Worm (Caenorhabditis elegans) whole organism, L4 larva: ENCODE results near the gene rpc-2.

Experiments
- D1046.2 ChIP-seq: fragments of 200-800 bp; sonication (Bioruptor generic); IDR thresholded peaks from 2 replicates; pipeline ENCODE4 v1.3.6; 2022; ENCODE audit warnings: missing genetic modification characterization, missing compliant biosample characterization
- F10B5.3 ChIP-seq: sonication (generic microtip); optimal IDR thresholded peaks from 2 replicates; lab custom pipeline; 2016; ENCODE audit warnings: mild to moderate bottlenecking, missing genetic modification characterization, missing compliant biosample characterization
- F37D6.2 ChIP-seq: sonication (generic microtip); optimal IDR thresholded peaks from 2 replicates; lab custom pipeline; 2016; ENCODE audit warnings: mild to moderate bottlenecking, missing genetic modification characterization, missing compliant biosample characterization
- F49E8.2 ChIP-seq: sonication (generic microtip); optimal IDR thresholded peaks from 2 replicates; lab custom pipeline; 2016; ENCODE audit warnings: missing compliant biosample characterization, mild to moderate bottlenecking, missing genetic modification characterization, borderline replicate concordance
- R02D3.7 ChIP-seq: fragments of 150-350 bp; sonication (generic microtip); optimal IDR thresholded peaks from 3 replicates; lab custom pipeline; 2014; ENCODE audit warnings: missing biosample characterization, missing genetic modification characterization
- T20F7.1 ChIP-seq: fragments of 200-800 bp; sonication (Bioruptor generic); optimal IDR thresholded peaks from 2 replicates; lab custom pipeline; 2018; ENCODE audit warnings: mild to moderate bottlenecking, missing genetic modification characterization, missing compliant biosample characterization
- Y105C5A.15 ChIP-seq: fragments of 200-800 bp; sonication (Bioruptor generic); IDR thresholded peaks from 2 replicates; pipeline ENCODE4 v1.3.6; 2022; ENCODE audit warnings: missing genetic modification characterization, missing compliant biosample characterization
- Y48G9A.11 ChIP-seq: fragments of 200-800 bp; sonication (Bioruptor generic); IDR thresholded peaks from 2 replicates; pipeline ENCODE4 v1.3.6; 2022; ENCODE audit warnings: missing genetic modification reagents, missing genetic modification characterization, missing compliant biosample characterization
- Y75B8A.6 ChIP-seq: fragments of 200-800 bp; sonication (Bioruptor generic); IDR thresholded peaks from 2 replicates; pipeline ENCODE4 v1.3.6; 2022; ENCODE audit warnings: missing genetic modification reagents, missing genetic modification characterization, missing compliant biosample characterization
- aha-1 ChIP-seq: fragments of 150-350 bp; peaks from one replicate; lab custom pipeline; 2014; ENCODE audit warnings: missing biosample characterization, missing genetic modification characterization
- aly-2 ChIP-seq: sonication (generic microtip); optimal IDR thresholded peaks from 2 replicates; lab custom pipeline; 2018; ENCODE audit warnings: missing biosample characterization, missing genetic modification characterization
- ama-1 ChIP-seq: fragments of 150-350 bp; optimal IDR thresholded peaks from 2 replicates; lab custom pipeline; 2014; ENCODE audit warnings: inconsistent platforms, mixed read lengths
- attf-4 ChIP-seq: sonication (generic microtip); optimal IDR thresholded peaks from 3 replicates; lab custom pipeline; 2017; ENCODE audit warnings: missing biosample characterization, missing genetic modification characterization
- ceh-28 ChIP-seq: fragments of 150-350 bp; optimal IDR thresholded peaks from 2 replicates; lab custom pipeline; 2014; ENCODE audit warnings: missing biosample characterization, missing genetic modification reagents, missing genetic modification characterization
- ceh-44 ChIP-seq: fragments of 200-800 bp; sonication (Bioruptor generic); IDR thresholded peaks from 2 replicates; pipeline ENCODE4 v1.3.6; 2022; ENCODE audit warnings: missing genetic modification reagents, missing genetic modification characterization, missing compliant biosample characterization
- ceh-62 ChIP-seq: sonication (generic microtip); optimal IDR thresholded peaks from 2 replicates; lab custom pipeline; 2017; ENCODE audit warnings: missing biosample characterization, missing genetic modification characterization
- ceh-82 ChIP-seq: sonication (generic microtip); optimal IDR thresholded peaks from 2 replicates; lab custom pipeline; 2017; ENCODE audit warnings: missing biosample characterization, missing genetic modification characterization
- daf-12 ChIP-seq: fragments of 150-350 bp; optimal IDR thresholded peaks from 2 replicates; lab custom pipeline; 2014; ENCODE audit warnings: missing biosample characterization, missing genetic modification reagents, missing genetic modification characterization
- dmd-6 ChIP-seq: fragments of 200-800 bp; sonication (Bioruptor generic); IDR thresholded peaks from 2 replicates; pipeline ENCODE4 v1.3.6; 2022; ENCODE audit warnings: missing genetic modification reagents, missing genetic modification characterization, missing compliant biosample characterization
- dmd-9 ChIP-seq: fragments of 200-800 bp; sonication (Bioruptor generic); IDR thresholded peaks from 2 replicates; pipeline ENCODE4 v1.3.6; 2022; ENCODE audit warnings: missing genetic modification reagents, missing genetic modification characterization, missing compliant biosample characterization
- dpl-1 ChIP-seq: fragments of 150-350 bp; optimal IDR thresholded peaks from 2 replicates; lab custom pipeline; 2014; ENCODE audit warnings: missing biosample characterization, missing genetic modification reagents, missing genetic modification characterization
- fos-1 ChIP-seq: fragments of 150-350 bp; optimal IDR thresholded peaks from 2 replicates; lab custom pipeline; 2014; ENCODE audit warnings: missing biosample characterization, missing genetic modification characterization
- gei-8 ChIP-seq: fragments of 200-800 bp; sonication (Bioruptor generic); optimal IDR thresholded peaks from 2 replicates; lab custom pipeline; 2018; ENCODE audit warnings: mild to moderate bottlenecking, missing genetic modification characterization, missing compliant biosample characterization
- hif-1 ChIP-seq, 2 experiments: sonication (generic microtip); optimal IDR thresholded peaks; 2 replicates each; lab custom pipeline; 2016 to 2017; ENCODE audit warnings: missing compliant biosample characterization in 2 of 2, missing genetic modification characterization in 2 of 2, missing genetic modification reagents in 2 of 2, missing genotype in 2 of 2, mild to moderate bottlenecking in 1 of 2
- hlh-11 ChIP-seq: fragments of 200-800 bp; sonication (Bioruptor generic); optimal IDR thresholded peaks from 2 replicates; lab custom pipeline; 2018; ENCODE audit warnings: mild to moderate bottlenecking, missing genetic modification characterization, missing compliant biosample characterization
- hlh-30 ChIP-seq: sonication (generic microtip); optimal IDR thresholded peaks from 2 replicates; lab custom pipeline; 2017; ENCODE audit warnings: antibody characterized with exemption, mild to moderate bottlenecking, missing genetic modification characterization, missing compliant biosample characterization; ENCODE audit not compliant: insufficient read depth
- jun-1 ChIP-seq: fragments of 150-350 bp; optimal IDR thresholded peaks from 2 replicates; lab custom pipeline; 2014; ENCODE audit warnings: missing biosample characterization, missing genetic modification reagents, missing genetic modification characterization
- lin-1 ChIP-seq: fragments of 200-800 bp; sonication (Bioruptor generic); IDR thresholded peaks from 2 replicates; pipeline ENCODE4 v1.3.6; 2022; ENCODE audit warnings: missing genetic modification reagents, missing genetic modification characterization, missing compliant biosample characterization
- lir-3 ChIP-seq: sonication (generic microtip); optimal IDR thresholded peaks from 2 replicates; lab custom pipeline; 2016; ENCODE audit warnings: mild to moderate bottlenecking, missing genetic modification characterization, missing compliant biosample characterization
- madf-5 ChIP-seq, 2 experiments: fragments of 200-800 bp; sonication (Bioruptor generic); IDR thresholded peaks; 2 replicates each; pipeline ENCODE4 v1.3.6; 2022; ENCODE audit warnings: missing compliant biosample characterization in 2 of 2, missing genetic modification characterization in 2 of 2
- madf-9 ChIP-seq: fragments of 200-800 bp; sonication (Bioruptor generic); conservative IDR thresholded peaks from 2 replicates; pipeline ENCODE4 v1.3.6; 2022; ENCODE audit warnings: missing genetic modification reagents, missing genetic modification characterization, missing compliant biosample characterization
- mdl-1 ChIP-seq, 2 experiments: fragments of 150-350 bp in 1 of 2; sonication (generic microtip) in 1 of 2; optimal IDR thresholded peaks; 2 replicates each; lab custom pipeline; 2014 to 2017; ENCODE audit warnings: missing biosample characterization in 2 of 2, missing genetic modification characterization in 2 of 2
- mxl-2 ChIP-seq: fragments of 200-800 bp; sonication (Bioruptor generic); conservative IDR thresholded peaks from 2 replicates; pipeline ENCODE4 v1.3.6; 2022; ENCODE audit warnings: missing genetic modification reagents, missing genetic modification characterization, missing compliant biosample characterization
- nhr-11 ChIP-seq: fragments of 150-350 bp; optimal IDR thresholded peaks from 2 replicates; lab custom pipeline; 2014; ENCODE audit warnings: missing biosample characterization, missing genetic modification characterization
- nhr-28 ChIP-seq: fragments of 150-350 bp; optimal IDR thresholded peaks from 2 replicates; lab custom pipeline; 2014; ENCODE audit warnings: missing biosample characterization, missing genetic modification characterization
- nhr-48 ChIP-seq: sonication (generic microtip); optimal IDR thresholded peaks from 2 replicates; lab custom pipeline; 2016; ENCODE audit warnings: mild to moderate bottlenecking, missing genetic modification characterization, missing compliant biosample characterization
- php-3 ChIP-seq: fragments of 200-800 bp; sonication (Bioruptor generic); IDR thresholded peaks from 2 replicates; pipeline ENCODE4 v1.3.6; 2022; ENCODE audit warnings: missing genetic modification reagents, missing genetic modification characterization, missing compliant biosample characterization
- sdz-12 ChIP-seq: fragments of 200-800 bp; sonication (Bioruptor generic); optimal IDR thresholded peaks from 2 replicates; lab custom pipeline; 2018; ENCODE audit warnings: mild to moderate bottlenecking, missing genetic modification characterization, missing compliant biosample characterization
- set-16 ChIP-seq: fragments of 200-800 bp; sonication (Bioruptor generic); IDR thresholded peaks from 2 replicates; pipeline ENCODE4 v1.3.6; 2022; ENCODE audit warnings: missing genetic modification reagents, missing genetic modification characterization, missing compliant biosample characterization
- snpc-1.2 ChIP-seq: fragments of 200-800 bp; sonication (Bioruptor generic); IDR thresholded peaks from 2 replicates; pipeline ENCODE4 v1.3.6; 2022; ENCODE audit warnings: missing genetic modification reagents, missing genetic modification characterization, missing compliant biosample characterization
- spr-1 ChIP-seq: sonication (generic microtip); optimal IDR thresholded peaks from 2 replicates; lab custom pipeline; 2016; ENCODE audit warnings: mild to moderate bottlenecking, missing genetic modification characterization, missing compliant biosample characterization
- tra-1 ChIP-seq: fragments of 200-800 bp; sonication (Bioruptor generic); IDR thresholded peaks from 2 replicates; pipeline ENCODE4 v1.3.6; 2022; ENCODE audit warnings: missing genetic modification reagents, missing genetic modification characterization, missing compliant biosample characterization
- vab-7 ChIP-seq: fragments of 200-800 bp; sonication (Bioruptor generic); IDR thresholded peaks from 2 replicates; pipeline ENCODE4 v1.3.6; 2022; ENCODE audit warnings: missing genetic modification reagents, missing genetic modification characterization, missing compliant biosample characterization
- zfp-2 ChIP-seq: sonication (generic microtip); optimal IDR thresholded peaks from 2 replicates; lab custom pipeline; 2016; ENCODE audit warnings: mild to moderate bottlenecking, missing genetic modification characterization, missing compliant biosample characterization
- ztf-11 ChIP-seq: fragments of 150-350 bp; optimal IDR thresholded peaks from 2 replicates; lab custom pipeline; 2014; ENCODE audit warnings: missing biosample characterization, missing genetic modification characterization

The rpc-2 gene

ce11 chrIII:5517423-5517822 lies 39.7 kb upstream of the rpc-2 start, which contains the start of gene nekl-4:
Gene nekl-4 (minus strand): TSS chrIII:5517523.
- no peak for TF ChIP-seq vab-7
- TF ChIP-seq aha-1 (tag; lab: Kevin White, UChicago): peak; percentile 50
- TF ChIP-seq, all 104 proteins: peak for 1

DNA sequence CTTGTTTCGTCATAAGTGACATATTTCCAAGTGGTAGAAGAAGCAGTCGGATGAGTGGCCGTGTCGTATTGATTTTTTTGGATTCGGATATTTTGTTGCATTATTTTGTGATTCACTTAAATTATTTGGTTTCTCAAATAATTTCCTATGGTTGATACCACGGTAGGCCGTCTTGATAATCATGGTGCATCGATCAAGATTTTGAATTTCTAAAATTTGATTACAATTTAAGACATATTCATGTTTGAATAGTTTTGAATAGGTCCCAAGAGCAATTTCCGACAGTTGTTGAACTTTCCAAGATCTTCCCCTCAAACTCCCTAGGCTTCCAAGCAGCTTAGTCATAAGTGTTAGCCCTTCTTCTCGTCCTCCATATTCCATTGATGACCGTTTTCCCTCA lies 35.2 kb upstream of the rpc-2 start, which contains the start of gene D1044.4:
Gene D1044.4, minus strand, starts transcription at position 101 of the 400 bp plus-strand sequence.
- no peak for TF ChIP-seq D1046.2
- no peak for TF ChIP-seq ceh-44 (GFP tag; lab: Robert Waterston, UW)
- TF ChIP-seq Y105C5A.15 (GFP tag; lab: Robert Waterston, UW): no peak
- no peak for TF ChIP-seq attf-4 (tag; lab: Kevin White, UChicago)
- TF ChIP-seq ztf-11 (tag; lab: Kevin White, UChicago): no peak
- no peak for TF ChIP-seq lin-1 (GFP tag; lab: Robert Waterston, UW)
- no peak for TF ChIP-seq gei-8 (GFP tag; lab: Kevin White, UChicago)
- TF ChIP-seq nhr-48 (tag; lab: Kevin White, UChicago): no peak
- no peak for TF ChIP-seq sdz-12 (GFP tag; lab: Kevin White, UChicago)
- no peak for TF ChIP-seq Y48G9A.11 (GFP tag; lab: Robert Waterston, UW)
- no peak for TF ChIP-seq nhr-28
- TF ChIP-seq mxl-2 (GFP tag; lab: Robert Waterston, UW): no peak
- no peak for TF ChIP-seq zfp-2 (tag; lab: Kevin White, UChicago)
- TF ChIP-seq snpc-1.2 (GFP tag; lab: Robert Waterston, UW): no peak
- TF ChIP-seq ceh-28 (tag; lab: Kevin White, UChicago): no peak
- TF ChIP-seq madf-5 (GFP tag; IDR thresholded peaks at IDR 0.05; lab: Robert Waterston, UW): no peak
- no peak for TF ChIP-seq dpl-1
- TF ChIP-seq hif-1 (tag; optimal IDR thresholded peaks at IDR 0.05; lab: Kevin White, UChicago): no peak
- no peak for TF ChIP-seq madf-9 (GFP tag; lab: Robert Waterston, UW)
- TF ChIP-seq dmd-9: no peak

DNA sequence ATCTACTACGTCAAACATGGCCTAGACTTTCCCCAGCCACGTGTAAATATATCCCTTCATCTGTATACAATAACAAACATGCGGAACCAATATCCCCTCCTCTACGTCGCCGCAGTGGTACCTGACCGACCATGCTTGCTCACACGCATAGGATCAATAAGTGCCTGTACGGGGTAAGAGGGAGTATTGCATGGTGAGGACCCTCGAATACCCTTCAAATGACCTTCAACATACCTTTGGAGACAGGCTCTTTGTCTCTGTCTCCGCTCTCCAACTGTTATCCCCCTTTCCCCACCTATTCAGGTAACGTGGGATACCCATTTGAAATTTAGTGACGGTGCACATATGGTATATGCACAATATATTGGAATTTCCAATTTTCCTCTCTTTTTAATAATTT lies 31.2 kb upstream of the rpc-2 start, which contains the start of gene dex-1:
Gene dex-1, plus strand, starts transcription at position 132 of the 400 bp plus-strand sequence.
- no peak for TF ChIP-seq ama-1
- no peak for TF ChIP-seq ztf-11 (tag; lab: Kevin White, UChicago)
- TF ChIP-seq D1046.2: no peak
- TF ChIP-seq hlh-30 (tag; lab: Kevin White, UChicago): no peak
- TF ChIP-seq spr-1 (tag; lab: Kevin White, UChicago): no peak
- TF ChIP-seq F37D6.2 (tag; lab: Kevin White, UChicago): no peak
- TF ChIP-seq ceh-62 (tag; lab: Kevin White, UChicago): no peak
- TF ChIP-seq hlh-11: no peak
- TF ChIP-seq madf-9 (GFP tag; lab: Robert Waterston, UW): no peak
- TF ChIP-seq ceh-82 (tag; lab: Kevin White, UChicago): no peak
- TF ChIP-seq aly-2: no peak
- no peak for TF ChIP-seq ceh-44 (GFP tag; lab: Robert Waterston, UW)
- no peak for TF ChIP-seq ceh-28 (tag; lab: Kevin White, UChicago)
- TF ChIP-seq F49E8.2 (tag; lab: Kevin White, UChicago): no peak
- no peak for TF ChIP-seq jun-1 (tag; lab: Kevin White, UChicago)
- TF ChIP-seq T20F7.1: no peak

DNA sequence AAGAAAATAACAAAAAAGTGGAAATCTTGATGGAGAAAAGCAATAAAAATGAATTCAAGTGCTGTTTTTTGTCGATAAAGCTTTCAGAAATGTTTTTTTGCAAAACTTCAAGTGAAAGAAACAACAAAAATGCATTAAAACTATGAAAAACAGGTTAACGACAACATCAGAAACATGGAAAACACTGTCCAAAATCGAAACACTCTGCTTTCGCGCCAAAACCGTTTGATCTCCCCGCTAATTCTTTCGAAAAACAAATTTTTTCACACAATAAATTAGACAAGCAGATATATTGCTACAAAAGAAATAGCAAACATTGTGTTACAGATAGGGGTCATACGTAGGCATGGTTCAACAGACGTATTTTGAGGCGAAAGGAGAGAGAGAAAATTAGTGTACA lies 15.4 kb upstream of the rpc-2 start:
- TF ChIP-seq Y75B8A.6 (GFP tag; lab: Robert Waterston, UW) (no peak), fos-1 (tag; lab: Kevin White, UChicago) (no peak), R02D3.7 (tag; lab: Kevin White, UChicago) (no peak), aha-1 (tag; lab: Kevin White, UChicago) (peak; percentile 11), nhr-48 (tag; lab: Kevin White, UChicago) (no peak), tra-1 (GFP tag; lab: Robert Waterston, UW) (no peak), hlh-11 (peak; percentile 10), lin-1 (GFP tag; lab: Robert Waterston, UW) (no peak), dmd-6 (no peak), daf-12 (no peak), nhr-11 (no peak), snpc-1.2 (GFP tag; lab: Robert Waterston, UW) (no peak), lir-3 (no peak), php-3 (GFP tag; lab: Robert Waterston, UW) (no peak), hif-1 (tag; optimal IDR thresholded peaks at IDR 0.05; lab: Kevin White, UChicago) (no peak), mdl-1 (tag; optimal IDR thresholded peaks at IDR 0.05; lab: Kevin White, UChicago) (no peak), gei-8 (GFP tag; lab: Kevin White, UChicago) (peak; percentile 32), F10B5.3 (no peak), set-16 (GFP tag; lab: Robert Waterston, UW) (no peak), ama-1 (no peak), jun-1 (tag; lab: Kevin White, UChicago) (no peak)
